Worm (Caenorhabditis elegans): ENCODE measurements around the gene ZK1055.7.

DNA sequence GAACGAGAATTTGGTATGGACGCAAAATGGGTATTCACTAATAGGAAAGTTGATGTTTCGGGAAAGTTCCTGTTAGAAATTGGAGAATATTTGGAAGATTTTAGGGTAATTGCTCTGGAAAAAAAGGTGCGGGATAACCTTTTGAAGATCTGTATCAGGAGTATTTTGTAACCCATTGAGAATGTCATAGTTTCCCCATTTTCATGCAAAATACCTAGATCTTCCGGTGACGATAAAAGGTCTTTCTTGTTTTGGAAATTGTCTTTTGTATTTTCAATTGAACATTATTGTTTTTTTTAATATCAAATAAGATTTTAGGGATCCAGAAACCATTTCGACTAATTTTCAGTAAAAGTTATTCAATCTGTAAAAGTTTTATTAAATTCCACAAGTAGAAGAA is 43.6 kb downstream of the ZK1055.7 start, which contains the start of gene spp-19:
- TF ChIP-seq nhr-23 (tag; optimal IDR thresholded peaks at IDR 0.05): no peak
- no peak for TF ChIP-seq pqm-1 (tag; optimal IDR thresholded peaks at IDR 0.05)
- TF ChIP-seq nfya-1 (tag; optimal IDR thresholded peaks at IDR 0.05; ENCODE audit: insufficient read depth): no peak
- TF ChIP-seq lin-15B (tag; optimal IDR thresholded peaks at IDR 0.05): no peak
- no peak for TF ChIP-seq elt-3 (tag; optimal IDR thresholded peaks at IDR 0.05)

All from whole organism, L3 larva.